Worm (Caenorhabditis elegans) whole organism, early embryonic: ENCODE measurements around the gene F37C12.10.

Source experiments
- B0310.2 ChIP-seq: sonication (generic microtip); optimal IDR thresholded peaks from 2 replicates; lab custom pipeline; 2016; ENCODE audit warnings: mild to moderate bottlenecking, missing genetic modification characterization, missing compliant biosample characterization
- F13C5.2 ChIP-seq: sonication (generic microtip); optimal IDR thresholded peaks from 2 replicates; lab custom pipeline; 2017; ENCODE audit warnings: mild to moderate bottlenecking, missing genetic modification characterization, inconsistent platforms, missing compliant biosample characterization
- ama-1 ChIP-seq: fragments of 150-350 bp; optimal IDR thresholded peaks from 2 replicates; lab custom pipeline; 2014
- ceh-13 ChIP-seq: fragments of 200-800 bp; sonication (Bioruptor generic); optimal IDR thresholded peaks from 2 replicates; lab custom pipeline; 2018; ENCODE audit warnings: mild to moderate bottlenecking, missing genetic modification characterization, missing compliant biosample characterization
- ceh-36 ChIP-seq: sonication (generic microtip); optimal IDR thresholded peaks from 2 replicates; lab custom pipeline; 2016; ENCODE audit warnings: missing genetic modification characterization, inconsistent platforms, missing compliant biosample characterization
- ets-7 ChIP-seq: sonication (generic microtip); optimal IDR thresholded peaks from 2 replicates; lab custom pipeline; 2016; ENCODE audit warnings: missing genotype, missing genetic modification characterization, missing compliant biosample characterization
- hmbx-1 ChIP-seq: sonication (generic microtip); optimal IDR thresholded peaks from 2 replicates; lab custom pipeline; 2016; ENCODE audit warnings: mild to moderate bottlenecking, missing genetic modification characterization, missing compliant biosample characterization
- hmg-4 ChIP-seq: fragments of 200-800 bp; sonication (Bioruptor generic); optimal IDR thresholded peaks from 2 replicates; lab custom pipeline; 2018; ENCODE audit warnings: mild to moderate bottlenecking, missing genetic modification characterization, missing compliant biosample characterization
- hnd-1 ChIP-seq: sonication (generic microtip); optimal IDR thresholded peaks from 2 replicates; lab custom pipeline; 2016; ENCODE audit warnings: missing genetic modification characterization, missing compliant biosample characterization
- pes-1 ChIP-seq: fragments of 200-800 bp; sonication (Bioruptor generic); IDR thresholded peaks from 2 replicates; pipeline ENCODE4 v1.3.6; 2022; ENCODE audit warnings: missing genetic modification reagents, missing genetic modification characterization, missing compliant biosample characterization
- scrt-1 ChIP-seq: fragments of 200-800 bp; sonication (Bioruptor generic); IDR thresholded peaks from 2 replicates; pipeline ENCODE4 v1.3.6; 2022; ENCODE audit warnings: missing genetic modification characterization, missing compliant biosample characterization
- tbx-11 ChIP-seq: fragments of 200-800 bp; sonication (Bioruptor generic); IDR thresholded peaks from 2 replicates; pipeline ENCODE4 v1.3.6; 2022; ENCODE audit warnings: missing genetic modification characterization, missing compliant biosample characterization
- tbx-37 ChIP-seq: fragments of 200-800 bp; sonication (Bioruptor generic); conservative IDR thresholded peaks from 2 replicates; pipeline ENCODE4 v1.3.6; 2022; ENCODE audit warnings: missing genetic modification reagents, missing genetic modification characterization, missing compliant biosample characterization
- tra-4 ChIP-seq: sonication (generic microtip); optimal IDR thresholded peaks from 2 replicates; lab custom pipeline; 2017; ENCODE audit warnings: missing genetic modification characterization, missing compliant biosample characterization

ce11 chrIII:7180613-7181012 is 7.6 kb downstream of the F37C12.10 start, which contains the start of gene ndab-2:
- no peak for TF ChIP-seq ama-1 (lab: Kevin White, UChicago)
- TF ChIP-seq ceh-13 = no peak
- no peak for TF ChIP-seq hnd-1 (tag; lab: Kevin White, UChicago)
- no peak for TF ChIP-seq tbx-37 (GFP tag; lab: Robert Waterston, UW)
- TF ChIP-seq tbx-11 (GFP tag; lab: Robert Waterston, UW) = no peak
- no peak for TF ChIP-seq scrt-1 (GFP tag; lab: Robert Waterston, UW)
- TF ChIP-seq hmg-4 (GFP tag; lab: Kevin White, UChicago) = no peak
- TF ChIP-seq hmbx-1 (tag; lab: Kevin White, UChicago) = no peak
- TF ChIP-seq ets-7 (tag; lab: Kevin White, UChicago) = no peak
- no peak for TF ChIP-seq tra-4
- TF ChIP-seq B0310.2 (tag; lab: Kevin White, UChicago) = no peak
- no peak for TF ChIP-seq ceh-36 (tag; lab: Kevin White, UChicago)
- no peak for TF ChIP-seq F13C5.2 (tag; lab: Kevin White, UChicago)
- no peak for TF ChIP-seq pes-1 (GFP tag; lab: Robert Waterston, UW)
